Worm (Caenorhabditis elegans) whole organism, early embryonic: Measurements from ENCODE around the gene rcd-1.

Source experiments
- B0310.2 ChIP-seq: sonication (generic microtip); optimal IDR thresholded peaks from 2 replicates; lab custom pipeline; 2016; ENCODE audit warnings: mild to moderate bottlenecking, missing genetic modification characterization, missing compliant biosample characterization
- F13C5.2 ChIP-seq: sonication (generic microtip); optimal IDR thresholded peaks from 2 replicates; lab custom pipeline; 2017; ENCODE audit warnings: mild to moderate bottlenecking, missing genetic modification characterization, inconsistent platforms, missing compliant biosample characterization
- aly-1 ChIP-seq: sonication (generic microtip); optimal IDR thresholded peaks from 2 replicates; lab custom pipeline; 2016; ENCODE audit warnings: missing genetic modification characterization, missing compliant biosample characterization
- ama-1 ChIP-seq: fragments of 150-350 bp; optimal IDR thresholded peaks from 2 replicates; lab custom pipeline; 2014
- ceh-13 ChIP-seq: fragments of 200-800 bp; sonication (Bioruptor generic); optimal IDR thresholded peaks from 2 replicates; lab custom pipeline; 2018; ENCODE audit warnings: mild to moderate bottlenecking, missing genetic modification characterization, missing compliant biosample characterization
- ceh-36 ChIP-seq: sonication (generic microtip); optimal IDR thresholded peaks from 2 replicates; lab custom pipeline; 2016; ENCODE audit warnings: missing genetic modification characterization, inconsistent platforms, missing compliant biosample characterization
- ets-7 ChIP-seq: sonication (generic microtip); optimal IDR thresholded peaks from 2 replicates; lab custom pipeline; 2016; ENCODE audit warnings: missing genotype, missing genetic modification characterization, missing compliant biosample characterization
- flt-1 ChIP-seq: fragments of 200-800 bp; sonication (Bioruptor generic); IDR thresholded peaks from 2 replicates; pipeline ENCODE4 v1.3.6; 2022; ENCODE audit warnings: missing genetic modification characterization, missing compliant biosample characterization
- hmbx-1 ChIP-seq: sonication (generic microtip); optimal IDR thresholded peaks from 2 replicates; lab custom pipeline; 2016; ENCODE audit warnings: mild to moderate bottlenecking, missing genetic modification characterization, missing compliant biosample characterization
- hmg-4 ChIP-seq: fragments of 200-800 bp; sonication (Bioruptor generic); optimal IDR thresholded peaks from 2 replicates; lab custom pipeline; 2018; ENCODE audit warnings: mild to moderate bottlenecking, missing genetic modification characterization, missing compliant biosample characterization
- hnd-1 ChIP-seq: sonication (generic microtip); optimal IDR thresholded peaks from 2 replicates; lab custom pipeline; 2016; ENCODE audit warnings: missing genetic modification characterization, missing compliant biosample characterization
- pes-1 ChIP-seq: fragments of 200-800 bp; sonication (Bioruptor generic); IDR thresholded peaks from 2 replicates; pipeline ENCODE4 v1.3.6; 2022; ENCODE audit warnings: missing genetic modification reagents, missing genetic modification characterization, missing compliant biosample characterization
- scrt-1 ChIP-seq: fragments of 200-800 bp; sonication (Bioruptor generic); IDR thresholded peaks from 2 replicates; pipeline ENCODE4 v1.3.6; 2022; ENCODE audit warnings: missing genetic modification characterization, missing compliant biosample characterization
- sea-1 ChIP-seq: fragments of 200-800 bp; sonication (Bioruptor generic); conservative IDR thresholded peaks from 2 replicates; pipeline ENCODE4 v1.3.6; 2022; ENCODE audit warnings: missing genetic modification characterization, missing compliant biosample characterization
- tbx-11 ChIP-seq: fragments of 200-800 bp; sonication (Bioruptor generic); IDR thresholded peaks from 2 replicates; pipeline ENCODE4 v1.3.6; 2022; ENCODE audit warnings: missing genetic modification characterization, missing compliant biosample characterization
- tbx-37 ChIP-seq: fragments of 200-800 bp; sonication (Bioruptor generic); conservative IDR thresholded peaks from 2 replicates; pipeline ENCODE4 v1.3.6; 2022; ENCODE audit warnings: missing genetic modification reagents, missing genetic modification characterization, missing compliant biosample characterization
- tra-4 ChIP-seq: sonication (generic microtip); optimal IDR thresholded peaks from 2 replicates; lab custom pipeline; 2017; ENCODE audit warnings: missing genetic modification characterization, missing compliant biosample characterization

Gene rcd-1

ce11 chrII:3803219-3803618, 49.5 kb downstream of the rcd-1 start, which contains the start of gene ins-32:
Gene ins-32 (minus strand): TSS chrII:3803319.
- TF ChIP-seq tra-4 (tag; lab: Kevin White, UChicago): no peak

ce11 chrII:3805518-3805917, 51.8 kb downstream of the rcd-1 start:
- TF ChIP-seq tbx-37 (GFP tag; lab: Robert Waterston, UW) (no peak), hnd-1 (tag; lab: Kevin White, UChicago) (no peak), F13C5.2 (no peak), hmg-4 (GFP tag; lab: Kevin White, UChicago) (no peak), scrt-1 (GFP tag; lab: Robert Waterston, UW) (no peak), pes-1 (GFP tag; lab: Robert Waterston, UW) (no peak), ama-1 (no peak), hmbx-1 (tag; lab: Kevin White, UChicago) (no peak), flt-1 (GFP tag; lab: Robert Waterston, UW) (no peak), B0310.2 (tag; lab: Kevin White, UChicago) (no peak), tbx-11 (GFP tag; lab: Robert Waterston, UW) (no peak), tra-4 (tag; lab: Kevin White, UChicago) (no peak), ceh-13 (GFP tag; lab: Kevin White, UChicago) (no peak), ceh-36 (no peak)

- TF ChIP-seq hmbx-1 (tag; lab: Kevin White, UChicago) (no peak), tbx-37 (GFP tag; lab: Robert Waterston, UW) (no peak), ets-7 (tag; lab: Kevin White, UChicago) (no peak), F13C5.2 (no peak), ama-1 (no peak), aly-1 (tag; lab: Kevin White, UChicago) (no peak), sea-1 (GFP tag; lab: Robert Waterston, UW) (no peak), flt-1 (GFP tag; lab: Robert Waterston, UW) (no peak), scrt-1 (GFP tag; lab: Robert Waterston, UW) (no peak), tbx-11 (GFP tag; lab: Robert Waterston, UW) (no peak), B0310.2 (tag; lab: Kevin White, UChicago) (no peak), pes-1 (GFP tag; lab: Robert Waterston, UW) (no peak), hnd-1 (tag; lab: Kevin White, UChicago) (no peak), hmg-4 (GFP tag; lab: Kevin White, UChicago) (no peak), ceh-36 (no peak)
Measured at ce11 chrII:3806964-3807363, 53.3 kb downstream of the rcd-1 start, which contains the start of gene F54D10.4. Gene F54D10.4 (minus strand): TSS chrII:3807064.
